Fruit fly (Drosophila melanogaster) ovary, adult (tissue): ENCODE results near the gene VhaM9.7-d.
A peak's percentile ranks its signal among the peaks of the same experiment; 100 is the strongest.

Source experiments
- CG17801 ChIP-seq: fragments of 200-800 bp; optimal IDR thresholded peaks from 2 replicates; lab custom pipeline; 2019; ENCODE audit warnings: missing biosample characterization, mild to moderate bottlenecking, missing genetic modification characterization, moderate library complexity; ENCODE audit not compliant: partially characterized antibody

Gene VhaM9.7-d

DNA sequence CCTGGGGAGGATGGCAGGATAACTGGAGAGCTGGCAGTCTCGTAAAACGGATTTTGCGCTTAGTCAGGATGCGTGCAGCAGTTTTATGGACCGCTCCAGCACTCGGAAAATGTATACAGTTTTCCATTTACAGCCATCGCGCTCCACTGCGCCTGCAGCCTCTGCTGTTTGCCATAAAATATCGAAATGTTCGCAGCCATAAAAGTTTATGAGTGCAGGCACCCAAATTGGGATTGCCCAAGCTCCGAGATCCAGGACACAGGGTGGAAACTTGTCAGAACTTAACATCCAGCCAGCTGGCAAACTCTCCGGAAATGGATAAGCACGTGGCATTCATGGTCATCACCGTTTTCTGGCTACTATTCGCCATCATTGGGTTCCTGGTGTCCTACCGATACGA, at the start of gene VhaM9.7-d:
TSS of gene VhaM9.7-d (plus strand) at position 301 of the 400 bp plus-strand sequence.
- TF ChIP-seq CG17801 (GFP tag; lab: Kevin White, UChicago) = no peak

DNA sequence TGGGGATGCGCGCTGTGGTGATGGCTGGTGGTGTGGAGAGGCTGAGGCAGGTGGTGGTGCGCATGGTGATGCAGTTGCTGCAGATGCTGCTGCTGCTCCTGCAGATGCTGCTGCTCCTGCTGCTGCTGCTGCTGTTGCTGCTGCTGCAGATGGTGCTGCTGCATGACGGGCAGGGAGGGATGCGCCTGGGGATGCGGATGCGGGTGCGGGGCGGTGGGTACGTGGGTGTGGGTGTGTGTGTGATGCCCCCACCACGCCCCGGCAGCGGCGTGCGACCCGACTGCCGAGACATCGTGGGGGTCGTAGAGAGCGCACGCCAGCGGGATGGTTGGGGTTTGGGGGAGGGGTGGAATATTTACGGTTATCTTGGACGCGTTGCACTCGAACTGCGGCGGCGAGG, 42.1 kb upstream of the VhaM9.7-d start:
- TF ChIP-seq CG17801 (GFP tag; lab: Kevin White, UChicago) = no peak

DNA sequence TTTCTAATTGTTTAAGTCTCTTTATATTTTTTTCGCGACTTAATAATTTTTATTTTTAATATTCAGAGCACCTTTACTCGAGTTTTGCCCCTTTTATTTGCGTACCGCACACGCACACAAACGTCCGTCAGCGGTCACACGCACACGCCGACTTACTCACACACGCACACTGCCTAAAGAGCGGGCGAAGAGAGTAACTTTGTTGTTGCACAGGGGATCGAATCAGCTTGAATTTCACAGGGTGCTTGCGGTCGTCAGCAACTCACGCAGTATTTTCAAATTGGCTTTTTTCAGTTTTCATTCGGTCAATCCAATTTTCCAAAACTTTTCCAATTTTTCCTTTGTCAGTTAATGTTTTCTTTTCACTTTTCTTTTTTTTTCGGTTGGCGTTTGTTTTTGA, 41.7 kb upstream of the VhaM9.7-d start:
- no peak for TF ChIP-seq CG17801 (GFP tag; lab: Kevin White, UChicago)

DNA sequence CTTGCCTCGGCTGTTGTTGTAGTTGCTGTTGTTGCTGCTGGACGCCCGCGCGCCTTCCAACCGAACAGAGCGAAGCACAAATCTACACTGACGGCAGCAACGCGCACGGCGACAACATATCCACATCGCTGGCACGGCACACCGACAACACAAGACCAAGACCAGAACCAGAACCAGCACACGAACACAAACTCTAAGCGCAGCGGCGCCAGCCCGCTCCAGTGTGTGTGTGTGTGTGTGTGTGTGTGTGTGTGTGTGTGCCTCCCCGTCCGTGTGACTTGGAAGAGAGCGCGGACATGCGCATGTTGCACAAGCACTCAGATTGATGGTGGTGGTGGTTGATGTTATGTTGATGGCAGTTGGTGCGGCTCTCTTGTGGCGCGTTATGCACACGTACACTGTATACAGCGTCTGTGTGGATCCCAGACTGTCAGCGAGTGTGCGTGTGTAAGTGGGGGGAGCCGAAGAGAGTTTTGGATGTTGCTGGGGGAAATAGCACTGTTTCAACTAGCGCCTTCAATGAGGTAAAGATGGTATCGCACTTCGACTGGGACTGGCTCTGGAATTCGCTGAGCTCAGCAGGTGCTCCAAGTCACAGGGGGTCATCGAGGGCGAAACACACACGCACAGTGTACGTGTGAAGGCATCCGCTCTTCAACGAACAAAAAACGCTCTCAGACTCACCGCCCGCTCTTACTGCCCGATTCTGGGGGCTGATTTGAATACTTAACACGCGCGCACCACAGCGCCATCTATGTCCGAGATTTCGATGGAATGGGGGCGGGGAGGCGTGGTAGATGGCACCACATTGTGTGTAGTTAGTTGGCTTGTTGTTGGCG, 40.6 kb upstream of the VhaM9.7-d start:
- no peak for TF ChIP-seq CG17801 (GFP tag; lab: Kevin White, UChicago)

DNA sequence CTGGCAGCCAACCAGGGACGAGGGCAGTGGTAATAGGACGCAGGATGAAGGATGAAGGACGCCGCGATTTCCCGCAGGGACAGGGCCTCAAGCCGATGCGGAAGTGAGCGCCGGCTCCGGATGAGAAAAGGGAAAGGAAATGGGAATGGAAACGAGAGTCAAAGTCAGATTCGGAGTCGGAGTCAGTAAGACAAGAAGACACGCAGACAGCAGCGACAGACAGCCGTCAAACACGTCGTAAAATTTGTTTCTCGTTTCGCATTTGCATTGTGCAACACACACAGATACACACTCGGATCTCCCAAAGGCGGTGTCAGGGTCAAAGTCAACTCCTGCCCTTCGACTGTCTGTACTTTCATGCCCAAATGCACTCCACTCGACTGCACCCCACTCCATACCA, 38.7 kb upstream of the VhaM9.7-d start:
- no peak for TF ChIP-seq CG17801 (GFP tag; lab: Kevin White, UChicago)

DNA sequence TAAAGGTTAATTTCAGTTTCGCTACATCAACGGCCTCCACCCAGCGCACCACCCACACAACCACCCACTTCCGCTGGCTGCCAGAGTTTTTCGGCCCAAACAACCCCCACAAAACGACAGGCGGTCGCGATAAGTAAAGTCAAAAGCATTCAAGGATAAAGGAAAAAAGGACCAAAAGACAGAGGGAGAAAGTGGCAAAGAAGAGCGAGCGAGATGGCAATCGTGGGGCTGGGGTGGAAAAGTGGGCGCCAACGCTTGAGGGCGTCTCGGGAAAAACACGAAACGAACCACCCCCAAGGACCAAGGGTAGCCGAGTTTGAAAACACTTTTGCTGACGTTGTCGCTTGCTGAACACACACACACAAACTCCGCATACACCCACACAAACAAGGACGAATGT, 34.5 kb upstream of the VhaM9.7-d start:
- TF ChIP-seq CG17801 (GFP tag; lab: Kevin White, UChicago) = no peak

DNA sequence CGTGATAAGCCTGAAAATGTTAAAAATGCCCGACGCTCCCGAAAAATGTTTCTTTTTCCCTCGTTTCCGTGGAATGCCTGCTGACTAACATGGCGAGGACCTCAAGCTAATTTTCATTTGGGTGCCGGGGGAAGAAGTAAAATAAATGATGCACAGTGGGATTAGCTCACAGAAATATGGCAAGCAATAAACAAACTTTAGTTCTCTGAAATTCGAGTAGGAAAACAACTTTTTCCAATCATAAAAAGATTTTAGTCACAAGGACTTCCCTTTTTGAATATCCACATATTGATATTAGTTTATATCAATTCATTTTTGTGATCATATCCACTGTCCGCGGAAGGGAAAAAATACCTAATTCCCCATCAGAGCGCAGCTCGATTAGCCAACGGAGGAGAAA, 33.7 kb upstream of the VhaM9.7-d start:
- no peak for TF ChIP-seq CG17801 (GFP tag; lab: Kevin White, UChicago)

DNA sequence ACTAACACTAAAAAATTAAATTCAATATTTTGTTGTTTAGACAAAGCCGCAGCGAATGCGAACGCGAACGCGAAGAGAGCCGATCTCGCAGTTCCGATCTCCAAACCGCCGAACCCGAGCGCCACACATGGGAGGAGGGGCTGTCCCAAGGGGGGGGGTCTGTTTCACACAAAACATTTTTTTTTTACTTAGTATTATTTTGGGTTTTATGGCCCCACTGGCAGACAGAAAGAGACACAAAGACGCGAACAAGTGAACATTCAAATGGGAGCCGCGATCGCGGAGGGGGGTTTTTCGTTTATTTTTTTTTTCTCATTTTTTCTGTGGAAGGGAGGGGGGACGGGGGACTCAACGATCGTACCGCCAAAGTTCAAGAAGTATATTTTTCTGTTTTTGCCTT, 30.7 kb upstream of the VhaM9.7-d start:
- no peak for TF ChIP-seq CG17801 (GFP tag; lab: Kevin White, UChicago)

DNA sequence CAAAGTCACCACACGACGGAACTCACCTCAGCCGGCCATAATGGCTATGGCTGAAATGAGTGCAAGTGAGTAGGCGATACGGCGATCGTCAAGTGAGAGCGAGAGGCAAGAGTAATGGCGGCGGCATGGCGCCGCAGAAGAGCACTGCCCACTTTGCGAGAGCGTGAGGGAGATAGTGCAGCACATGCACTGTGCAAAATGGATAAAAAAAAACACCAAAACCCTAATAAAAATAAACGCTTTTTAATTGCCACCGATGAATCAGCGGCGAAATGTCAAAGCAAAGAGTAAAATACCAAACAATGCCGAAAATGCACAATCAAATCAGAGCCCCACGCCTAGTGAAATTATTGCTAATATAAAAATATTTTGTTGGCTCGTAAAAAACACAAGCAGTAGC, 26.3 kb upstream of the VhaM9.7-d start:
- TF ChIP-seq CG17801 (GFP tag; lab: Kevin White, UChicago) = peak; percentile 53

DNA sequence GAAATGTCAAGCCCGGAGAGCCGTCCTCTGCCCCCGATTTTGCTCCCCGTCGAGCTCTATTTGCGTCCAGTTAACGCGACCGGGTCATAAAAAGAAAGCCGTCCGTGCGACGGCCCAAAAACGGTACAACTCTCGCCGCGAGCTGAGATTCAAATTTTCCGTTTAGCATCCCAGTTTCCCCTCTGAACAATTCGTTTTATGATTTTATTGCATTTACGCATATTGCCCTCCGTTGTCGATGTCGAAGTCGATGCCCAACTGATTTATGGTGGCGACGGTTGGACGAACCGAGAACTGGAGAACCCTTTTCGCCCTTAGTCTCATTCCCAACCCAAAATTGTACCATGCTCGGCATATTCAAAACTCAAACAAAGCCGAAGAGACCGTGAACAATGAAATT, 23.6 kb upstream of the VhaM9.7-d start:
- no peak for TF ChIP-seq CG17801 (GFP tag; lab: Kevin White, UChicago)

DNA sequence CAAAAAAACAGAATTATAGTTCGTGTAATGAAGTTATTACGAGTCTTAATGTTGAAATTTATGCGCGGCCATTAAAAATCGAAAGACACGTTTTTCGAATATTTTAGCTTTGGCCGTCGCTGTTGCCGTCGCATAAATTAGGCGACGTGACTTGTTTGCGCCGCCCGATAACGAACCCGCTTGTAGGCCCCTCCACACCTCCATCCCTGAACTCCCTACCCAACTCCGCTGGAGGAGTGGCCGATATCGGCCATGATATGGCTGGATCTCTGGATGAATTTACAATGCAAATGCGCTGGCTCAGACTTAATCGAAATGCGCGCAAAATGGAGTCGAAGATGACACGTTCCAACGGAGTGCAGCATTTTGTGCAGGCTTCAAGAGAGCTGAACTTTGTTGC, 20.6 kb upstream of the VhaM9.7-d start:
- TF ChIP-seq CG17801 (GFP tag; lab: Kevin White, UChicago) = no peak

DNA sequence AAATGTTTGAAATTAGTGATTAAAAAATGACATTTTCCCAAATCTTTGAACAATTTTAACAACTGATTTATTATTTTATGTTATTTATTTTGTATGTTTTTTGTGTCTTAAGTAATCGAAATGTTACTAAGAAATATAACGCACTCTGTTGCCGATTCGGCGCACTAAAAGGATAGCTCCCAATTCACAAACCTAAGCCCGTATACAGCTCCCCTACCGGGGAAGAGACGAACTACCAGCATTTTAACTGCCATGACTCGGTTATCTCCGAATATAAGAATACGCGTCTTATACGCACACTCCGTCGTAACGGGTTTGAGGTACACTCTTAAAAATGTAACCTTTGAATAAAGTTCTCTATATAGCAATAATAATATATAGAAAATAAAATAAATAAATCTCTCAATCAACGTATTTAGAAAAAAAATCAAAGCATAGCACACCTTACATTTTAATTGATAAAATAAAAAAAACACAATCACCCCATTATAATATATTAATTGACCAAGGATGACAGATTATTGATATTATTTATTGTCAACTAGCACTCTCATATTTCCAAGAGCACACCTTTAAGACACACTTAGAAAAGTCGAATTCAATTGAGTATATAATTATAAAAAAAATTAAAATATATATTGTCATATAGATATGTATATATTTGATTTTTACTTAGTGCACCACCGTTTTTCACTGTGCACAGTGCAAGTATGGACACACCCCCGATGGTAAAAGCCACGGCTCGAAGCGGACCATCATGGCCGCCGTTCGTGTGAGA, 17.1 kb upstream of the VhaM9.7-d start:
- no peak for TF ChIP-seq CG17801 (GFP tag; lab: Kevin White, UChicago)

DNA sequence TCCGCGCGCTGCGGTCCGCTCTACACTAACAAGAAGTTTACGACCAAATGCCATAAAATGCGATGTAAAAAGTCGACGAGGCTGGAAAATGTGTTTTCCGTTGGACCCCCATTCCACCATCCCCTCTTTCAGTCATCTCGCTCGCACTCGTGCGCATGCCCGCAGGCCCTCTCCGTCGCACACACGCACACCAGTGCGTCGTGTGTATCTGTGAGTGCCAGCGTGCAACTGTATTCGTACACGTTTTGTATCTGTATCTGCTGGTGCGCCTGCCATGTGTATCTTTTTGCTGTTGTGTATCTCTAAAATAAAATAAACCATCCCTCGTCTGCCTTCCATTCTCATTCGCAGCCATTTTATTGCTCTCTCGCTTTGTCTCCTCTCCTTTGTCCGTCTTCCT, 14.8 kb upstream of the VhaM9.7-d start:
- TF ChIP-seq CG17801 (GFP tag; lab: Kevin White, UChicago) = no peak

DNA sequence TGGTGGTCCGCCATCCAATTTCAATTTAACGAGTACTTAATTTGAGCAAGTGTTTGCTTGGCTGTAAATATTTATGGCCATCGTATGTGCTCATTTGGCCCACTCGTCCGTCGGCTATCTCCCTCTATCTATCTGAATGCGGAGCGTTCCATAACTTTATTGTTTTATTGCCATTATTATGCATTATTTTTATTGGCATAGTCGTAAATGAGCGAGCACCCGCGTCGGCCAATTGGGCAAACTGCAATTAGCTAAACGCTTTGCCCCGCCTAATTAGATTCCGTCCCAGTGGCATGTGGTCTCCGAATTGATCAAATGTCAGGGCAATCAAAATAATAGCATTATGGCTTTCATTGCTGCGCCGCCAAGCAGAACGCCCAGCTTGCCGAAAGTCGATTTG, 12.7 kb upstream of the VhaM9.7-d start:
- no peak for TF ChIP-seq CG17801 (GFP tag; lab: Kevin White, UChicago)
